Fruit fly (Drosophila melanogaster): ENCODE results near the gene CG13014.

Gene CG13014

DNA sequence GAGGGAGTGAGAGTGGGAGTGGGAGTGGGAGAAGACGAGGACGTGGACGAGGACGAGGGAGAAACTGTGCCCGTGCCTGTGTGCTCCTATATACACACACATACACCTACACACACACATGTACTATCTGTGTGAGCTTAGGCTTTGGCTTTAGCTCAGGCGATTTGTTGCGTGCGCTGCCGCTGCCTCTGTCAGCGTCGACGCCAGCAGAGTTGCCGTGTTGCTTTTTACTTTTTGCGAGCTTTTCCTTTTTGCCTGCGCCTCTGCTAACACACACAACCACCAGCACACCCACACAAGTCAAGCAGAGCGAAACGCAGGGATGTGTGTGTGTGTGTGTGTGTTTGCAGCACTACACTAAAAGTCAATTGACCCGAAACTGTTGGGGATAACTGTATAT, 5.5 kb upstream of the CG13014 start:
- no peak for TF ChIP-seq CG8478 (optimal IDR thresholded peaks at IDR 0.05)
- TF ChIP-seq CTCF (optimal IDR thresholded peaks at IDR 0.05) = no peak

DNA sequence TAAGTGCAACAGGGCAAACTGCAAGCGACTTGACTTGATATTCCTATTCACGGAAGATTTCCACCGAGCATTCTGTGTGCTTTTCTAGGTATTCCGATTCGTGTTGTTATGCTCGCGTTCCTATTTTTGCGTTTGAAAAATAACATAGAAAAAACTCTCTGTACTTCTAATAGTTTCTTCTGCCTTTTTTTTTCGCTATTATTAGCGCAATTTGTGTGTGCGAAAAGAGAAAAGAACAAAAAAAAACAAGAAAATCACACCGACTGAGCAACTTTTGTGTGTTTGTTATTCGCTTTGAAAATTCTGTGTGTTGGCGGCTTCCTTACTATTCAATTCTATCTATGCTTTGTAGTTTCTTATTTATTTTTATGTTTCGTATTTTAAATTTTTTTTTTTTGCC, 3.9 kb upstream of the CG13014 start:
- no peak for TF ChIP-seq CG8478 (optimal IDR thresholded peaks at IDR 0.05)
- no peak for TF ChIP-seq CTCF (optimal IDR thresholded peaks at IDR 0.05)

DNA sequence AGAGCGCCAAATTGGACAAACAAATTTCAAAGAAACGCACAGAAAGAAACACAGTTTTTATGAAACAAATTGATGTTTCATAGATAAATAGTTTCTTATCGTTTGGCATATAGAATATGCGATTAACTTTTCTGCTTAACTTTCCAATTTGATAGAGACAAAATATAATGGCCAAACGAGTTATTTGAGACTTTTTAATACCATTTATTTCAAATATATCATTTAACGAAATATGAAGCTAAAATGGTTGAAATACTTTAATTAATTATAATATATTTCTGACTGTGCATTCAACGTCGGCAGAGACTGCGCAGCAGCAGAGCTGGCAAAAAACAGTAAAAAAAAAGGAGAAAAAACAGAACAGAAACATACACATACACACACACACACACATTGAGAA, 2.1 kb upstream of the CG13014 start:
- no peak for TF ChIP-seq CTCF (optimal IDR thresholded peaks at IDR 0.05)
- TF ChIP-seq CG8478 (optimal IDR thresholded peaks at IDR 0.05) = no peak

DNA sequence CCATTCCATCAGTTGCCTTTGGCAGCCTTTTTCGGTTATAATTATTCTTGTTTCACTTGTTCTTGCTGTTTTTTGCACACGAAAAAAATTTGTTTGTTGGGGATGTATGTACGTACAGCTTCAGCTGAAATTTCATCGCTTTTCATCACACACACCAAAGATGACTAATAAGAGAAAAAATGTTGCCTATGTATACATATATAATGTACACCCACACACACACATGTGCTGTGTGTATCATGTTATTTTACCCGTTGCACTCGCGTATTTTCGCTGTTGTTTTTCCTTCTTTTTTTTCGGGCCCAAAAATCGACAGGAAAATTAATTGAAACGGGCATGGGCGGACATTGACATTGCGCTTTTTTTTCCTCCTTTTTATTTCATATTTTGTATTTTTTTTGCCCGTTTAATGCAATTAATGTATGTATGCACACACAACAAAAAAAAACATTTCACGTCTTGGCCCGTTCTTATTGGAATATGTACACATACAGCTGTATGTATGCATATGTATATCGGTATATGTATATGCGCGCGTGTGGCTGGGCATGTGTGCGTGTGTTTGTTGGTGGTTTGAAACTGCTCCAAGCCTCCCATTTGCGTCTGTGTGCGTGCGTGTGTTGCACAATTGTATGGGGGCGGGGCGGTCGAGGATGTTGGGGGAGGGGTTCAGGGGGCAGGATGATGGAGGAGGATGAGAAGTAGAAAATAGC, 1.3 kb upstream of the CG13014 start:
- TF ChIP-seq CG8478 (optimal IDR thresholded peaks at IDR 0.05) = no peak
- TF ChIP-seq CTCF (optimal IDR thresholded peaks at IDR 0.05) = no peak

DNA sequence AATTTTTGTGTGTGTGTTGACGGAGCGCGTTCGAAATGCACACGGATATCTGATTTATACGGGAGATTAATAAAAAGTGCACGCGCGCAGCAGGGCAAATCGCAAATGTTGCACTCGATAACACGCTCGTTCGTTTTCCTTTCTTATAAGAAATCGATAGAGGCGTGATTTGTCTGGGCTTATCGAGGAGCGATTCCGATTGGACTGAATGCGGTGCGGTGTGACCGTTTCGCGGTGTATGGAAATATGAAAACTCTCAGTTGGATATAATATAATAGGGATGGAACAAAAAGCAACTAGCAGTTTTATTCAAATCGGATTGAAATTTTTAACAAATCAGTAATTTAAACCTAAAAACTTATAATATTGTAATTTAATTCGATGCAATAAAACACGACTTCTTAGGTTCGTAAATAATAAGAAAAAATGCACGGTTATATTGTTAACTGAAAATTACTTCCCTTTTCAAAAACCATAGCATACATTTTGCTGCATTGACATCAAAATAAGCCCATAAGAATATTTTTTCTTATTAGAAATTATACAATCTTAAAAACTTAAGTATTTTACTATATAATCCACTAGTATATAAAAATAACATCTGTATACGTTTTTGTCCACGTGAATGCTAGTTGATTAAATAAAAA, 529 bp upstream of the CG13014 start, which contains the start of gene CanA-14F:
Gene CanA-14F, minus strand, starts transcription at position 152 of the 647 bp plus-strand sequence.
- TF ChIP-seq CG8478 (optimal IDR thresholded peaks at IDR 0.05) (no peak), CTCF (optimal IDR thresholded peaks at IDR 0.05) (no peak)

DNA sequence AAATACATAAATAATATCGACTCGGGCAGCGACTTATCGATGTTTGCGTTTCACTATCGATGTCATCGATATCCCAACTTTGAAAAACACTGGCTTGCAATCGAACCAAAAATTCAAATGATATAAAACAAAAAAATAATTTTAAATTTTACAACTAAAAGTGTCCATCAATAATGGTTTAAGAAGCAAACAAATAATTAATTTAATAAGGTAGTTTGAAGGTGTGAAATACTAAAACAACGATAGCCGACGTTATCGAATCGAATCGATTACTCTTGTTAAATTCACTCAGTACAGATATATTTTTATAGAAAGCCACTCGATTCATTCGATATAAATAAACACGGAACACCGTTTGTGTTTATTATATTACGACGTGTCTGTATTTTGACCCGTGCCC, 5.7 kb downstream of the CG13014 start, which contains the start of the genes SMC3 and Ubc7:
Gene SMC3, minus strand, starts transcription at position 22 of the 400 bp plus-strand sequence.
Gene Ubc7, plus strand, starts transcription at position 260 of the 400 bp plus-strand sequence.
- TF ChIP-seq CTCF (optimal IDR thresholded peaks at IDR 0.05) (no peak), CG8478 (optimal IDR thresholded peaks at IDR 0.05) (no peak)

DNA sequence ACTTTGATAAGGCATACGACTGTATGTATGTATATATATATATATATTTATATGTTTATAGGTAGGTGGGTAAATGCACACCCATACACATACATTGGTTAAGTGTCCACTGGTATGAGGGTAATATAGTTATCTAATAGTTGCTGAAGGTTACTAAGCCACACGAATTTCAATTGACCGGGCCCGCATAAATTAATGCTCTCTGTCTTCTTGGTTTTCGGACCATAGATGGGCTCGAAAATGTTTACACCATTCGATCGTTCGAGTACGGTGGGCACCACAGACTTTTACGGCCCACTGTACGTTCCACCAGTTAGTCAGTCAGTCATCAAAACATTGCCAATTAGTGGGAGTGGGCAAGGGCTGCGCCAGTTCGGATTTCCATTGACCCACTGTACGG, 7.7 kb downstream of the CG13014 start:
- TF ChIP-seq CG8478 (optimal IDR thresholded peaks at IDR 0.05) (no peak), CTCF (optimal IDR thresholded peaks at IDR 0.05) (no peak)

DNA sequence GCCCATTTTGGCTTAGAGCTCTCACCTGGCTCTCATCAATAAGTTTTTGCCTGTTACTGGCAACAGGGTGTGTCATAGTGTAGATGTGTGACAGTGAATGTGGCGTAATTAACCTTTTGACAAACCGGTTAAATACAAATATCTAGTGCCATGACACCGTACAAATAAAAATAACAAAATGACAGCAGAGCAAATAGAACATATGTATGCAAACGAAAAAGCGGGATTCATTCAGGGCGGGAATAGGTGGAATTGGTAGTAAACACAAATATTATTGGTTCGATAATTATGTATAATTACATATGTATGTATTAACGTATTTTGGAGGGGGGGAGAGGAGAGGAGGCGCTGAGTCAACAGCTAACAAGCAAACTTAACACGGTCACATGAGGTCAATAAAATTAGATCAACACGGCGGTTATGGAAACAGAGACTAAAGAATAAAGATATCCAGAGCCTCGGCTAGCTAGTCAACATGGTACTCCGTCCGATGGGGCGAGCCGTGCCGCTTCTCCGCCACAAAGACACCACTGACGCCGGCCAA, 8.6 kb downstream of the CG13014 start:
- TF ChIP-seq CG8478 (optimal IDR thresholded peaks at IDR 0.05) (no peak), CTCF (optimal IDR thresholded peaks at IDR 0.05) (no peak)

DNA sequence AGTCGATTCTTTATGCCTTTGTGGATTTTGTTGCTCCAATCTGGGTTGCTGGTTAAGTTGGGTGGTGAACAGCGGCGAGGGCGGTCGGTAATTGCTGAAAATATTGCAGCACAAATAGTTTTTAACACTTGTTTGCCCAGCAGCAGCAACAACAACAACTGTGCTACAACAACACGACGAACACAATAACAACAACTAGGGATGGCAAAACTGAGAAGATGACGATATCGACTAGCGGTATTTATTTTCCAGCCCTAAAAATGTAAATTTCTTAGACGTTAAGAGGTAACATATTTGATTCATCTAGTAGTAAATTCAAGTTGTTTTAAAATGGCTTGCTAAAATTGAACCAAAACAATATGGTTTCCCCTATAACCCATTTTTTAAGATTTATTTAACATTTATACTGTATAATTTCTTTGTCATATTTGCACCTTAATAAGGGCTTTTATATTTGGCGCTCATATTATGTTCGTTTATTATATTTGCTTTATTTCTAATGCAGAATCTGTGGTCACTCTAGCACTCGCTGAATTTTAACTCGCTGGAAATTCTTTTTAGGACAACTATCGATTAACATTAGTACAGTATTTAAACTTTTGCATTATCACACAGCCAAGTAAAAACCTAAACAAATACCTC, 10.8 kb downstream of the CG13014 start:
- no peak for TF ChIP-seq CG8478 (optimal IDR thresholded peaks at IDR 0.05)
- TF ChIP-seq CTCF (optimal IDR thresholded peaks at IDR 0.05) = no peak

DNA sequence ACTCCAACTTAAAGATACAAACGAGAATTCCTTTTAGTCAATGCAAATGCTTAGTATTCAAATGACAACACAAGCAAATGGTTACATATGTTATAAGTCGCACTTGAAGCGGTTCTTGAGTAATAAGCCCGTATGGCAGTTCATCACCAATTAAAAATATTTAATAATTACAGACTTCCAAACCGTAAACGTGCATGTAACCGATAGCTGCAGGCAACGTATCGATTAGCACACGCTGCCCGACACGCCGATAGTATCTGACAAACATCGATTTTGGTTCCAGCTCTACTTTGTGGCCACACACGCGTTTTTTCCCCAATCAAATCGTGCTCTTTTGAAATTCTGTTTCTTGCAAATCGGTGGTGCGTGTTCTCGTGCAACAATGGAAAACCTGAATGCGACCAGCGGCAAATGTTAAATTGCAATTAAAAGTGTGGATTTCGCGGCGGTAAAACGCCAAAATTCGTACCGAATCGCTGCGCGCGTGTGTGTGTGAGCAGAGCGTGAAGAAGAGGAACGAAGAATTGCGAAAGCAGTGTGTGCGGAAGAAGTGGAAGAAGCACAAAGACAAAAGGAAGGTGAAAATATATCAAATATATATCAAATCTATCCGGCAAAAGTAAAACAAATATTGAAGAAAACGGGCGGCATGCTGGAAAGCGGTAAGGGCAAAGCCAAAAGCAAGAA, 11.4 kb downstream of the CG13014 start, which contains the start of the genes CG9784 and Nup153:
Gene CG9784, minus strand, starts transcription at position 238 of the 687 bp plus-strand sequence.
Gene Nup153, plus strand, starts transcription at position 264 of the 687 bp plus-strand sequence.
- TF ChIP-seq CTCF (optimal IDR thresholded peaks at IDR 0.05) = no peak
- no peak for TF ChIP-seq CG8478 (optimal IDR thresholded peaks at IDR 0.05)

DNA sequence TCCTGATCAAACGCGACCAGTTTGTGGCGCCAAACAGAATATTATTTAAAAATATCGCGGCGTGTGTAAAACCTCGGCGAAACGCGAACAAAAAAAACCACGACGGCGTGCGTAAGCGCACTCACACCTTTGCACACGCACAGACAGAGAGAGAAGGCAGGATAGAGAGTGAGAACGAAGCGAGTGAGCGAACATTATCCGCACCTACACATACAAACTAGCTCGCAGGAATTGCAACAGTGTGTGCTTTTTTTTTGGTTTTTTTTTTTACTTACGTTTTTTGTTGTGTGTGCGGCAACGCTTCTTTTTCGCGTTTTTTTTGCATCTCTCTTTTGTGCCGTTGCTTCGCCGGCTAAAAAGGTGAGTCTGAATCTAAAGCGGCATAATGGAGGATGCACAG, 12.1 kb downstream of the CG13014 start:
- TF ChIP-seq CTCF (optimal IDR thresholded peaks at IDR 0.05) (no peak), CG8478 (optimal IDR thresholded peaks at IDR 0.05) (no peak)

DNA sequence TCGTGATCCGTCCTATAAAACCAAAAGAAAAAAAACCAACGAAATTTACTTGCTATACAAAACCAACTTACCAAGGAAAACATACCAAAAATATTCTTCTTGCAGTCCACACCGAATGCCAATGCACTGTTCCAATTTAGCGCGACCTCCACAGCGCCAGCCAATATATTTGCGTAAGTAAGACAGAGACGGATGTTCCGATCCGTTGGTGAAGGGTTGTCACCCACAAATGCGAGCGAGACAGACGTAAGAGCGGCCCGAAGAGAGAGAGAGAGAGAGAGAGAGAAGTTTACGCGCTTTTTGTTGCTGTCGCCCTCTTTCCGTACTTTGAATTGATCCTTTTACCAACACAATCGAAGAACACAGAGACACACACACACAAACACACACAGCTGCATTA, 20.2 kb downstream of the CG13014 start:
- TF ChIP-seq CG8478 (optimal IDR thresholded peaks at IDR 0.05) = no peak
- TF ChIP-seq CTCF (optimal IDR thresholded peaks at IDR 0.05) = no peak

DNA sequence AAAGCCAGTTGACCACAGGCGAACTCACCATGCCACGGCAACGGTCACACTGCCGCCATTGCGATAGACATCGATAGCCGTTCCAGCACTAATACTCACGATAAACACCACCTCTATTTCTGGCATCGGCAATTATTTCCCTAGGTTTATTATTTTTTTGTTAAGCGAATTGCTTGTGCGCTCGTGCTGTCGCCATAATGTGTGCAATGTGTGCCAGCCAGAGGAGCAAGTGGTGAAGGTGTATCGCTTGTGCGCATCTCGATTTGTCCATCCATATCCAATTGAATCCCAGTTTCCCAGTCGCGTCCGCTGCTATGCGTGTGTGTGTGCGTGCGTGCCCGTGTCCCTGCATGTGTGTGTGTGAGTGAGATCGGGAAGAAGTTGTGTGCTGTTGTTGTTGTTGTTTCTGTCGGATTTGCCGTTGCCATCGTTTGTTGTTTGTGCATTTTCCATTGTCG, 23.0 kb downstream of the CG13014 start, which contains the start of gene mbt:
Gene mbt, plus strand, starts transcription at position 85 of the 458 bp plus-strand sequence.
- peak; percentile 9 to 31 for TF ChIP-seq CTCF (optimal IDR thresholded peaks at IDR 0.05)
- TF ChIP-seq CG8478 (optimal IDR thresholded peaks at IDR 0.05) = no peak

Measured in S2 (cell line).